Worm (Caenorhabditis elegans): ENCODE results near the gene cox-6C.

The cox-6C gene

ce11 chrIV:149794-150193 lies 23.3 kb downstream of the cox-6C start:
- no peak for TF ChIP-seq blmp-1 (tag; optimal IDR thresholded peaks at IDR 0.05; ENCODE audit: insufficient read depth)
- no peak for TF ChIP-seq nhr-6 (tag; optimal IDR thresholded peaks at IDR 0.05)
- TF ChIP-seq R02D3.7 (tag; optimal IDR thresholded peaks at IDR 0.05), result no peak
- TF ChIP-seq sem-4 (tag; optimal IDR thresholded peaks at IDR 0.05), result no peak
- TF ChIP-seq sma-3 (GFP tag; optimal IDR thresholded peaks at IDR 0.05), result no peak
- TF ChIP-seq C34F6.9 (tag; optimal IDR thresholded peaks at IDR 0.05), result no peak
- no peak for TF ChIP-seq ceh-82 (tag; optimal IDR thresholded peaks at IDR 0.05)
- TF ChIP-seq crh-2 (tag; optimal IDR thresholded peaks at IDR 0.05), result no peak
- no peak for TF ChIP-seq Y55F3AM.14 (GFP tag; optimal IDR thresholded peaks at IDR 0.05)
- no peak for TF ChIP-seq ZK546.5 (tag; optimal IDR thresholded peaks at IDR 0.05)
- no peak for TF ChIP-seq elt-3 (tag; optimal IDR thresholded peaks at IDR 0.05)

ce11 chrIV:157809-158208 lies 31.3 kb downstream of the cox-6C start, which contains the start of gene gegf-1:
TSS of gene gegf-1 (minus strand) at chrIV:157909.
- TF ChIP-seq Y55F3AM.14 (GFP tag; optimal IDR thresholded peaks at IDR 0.05), result no peak
- TF ChIP-seq sma-9 (GFP tag; optimal IDR thresholded peaks at IDR 0.05), result no peak
- no peak for TF ChIP-seq sma-9 (tag; optimal IDR thresholded peaks at IDR 0.05)

ce11 chrIV:158662-159061 lies 32.1 kb downstream of the cox-6C start, which contains the start of gene Y38C1AA.7:
TSS of gene Y38C1AA.7 (plus strand) at chrIV:158962.
- TF ChIP-seq nhr-11 (tag; optimal IDR thresholded peaks at IDR 0.05), result no peak
- TF ChIP-seq alr-1 (tag; optimal IDR thresholded peaks at IDR 0.05), result no peak
- TF ChIP-seq ceh-82 (tag; optimal IDR thresholded peaks at IDR 0.05), result no peak
- TF ChIP-seq egl-27 (tag; optimal IDR thresholded peaks at IDR 0.05), result no peak
- TF ChIP-seq R02D3.7 (tag; optimal IDR thresholded peaks at IDR 0.05), result no peak
- TF ChIP-seq unc-62 (GFP tag; optimal IDR thresholded peaks at IDR 0.05), result no peak
- TF ChIP-seq mab-5 (tag; optimal IDR thresholded peaks at IDR 0.05), result no peak
- no peak for TF ChIP-seq nhr-10 (tag; optimal IDR thresholded peaks at IDR 0.05)
- TF ChIP-seq sma-9 (GFP tag; optimal IDR thresholded peaks at IDR 0.05), result no peak
- TF ChIP-seq sma-9 (tag; optimal IDR thresholded peaks at IDR 0.05), result no peak
- no peak for TF ChIP-seq mdl-1 (tag; optimal IDR thresholded peaks at IDR 0.05)

ce11 chrIV:159864-160263 lies 33.3 kb downstream of the cox-6C start, which contains the start of gene Y38C1AA.19:
TSS of gene Y38C1AA.19 (plus strand) at chrIV:160164.
- TF ChIP-seq crh-2 (tag; optimal IDR thresholded peaks at IDR 0.05) (no peak), aly-2 (tag; optimal IDR thresholded peaks at IDR 0.05) (no peak), sem-4 (tag; optimal IDR thresholded peaks at IDR 0.05) (no peak), elt-1 (tag; optimal IDR thresholded peaks at IDR 0.05) (no peak), unc-39 (tag; optimal IDR thresholded peaks at IDR 0.05) (no peak), gmeb-1 (tag; optimal IDR thresholded peaks at IDR 0.05) (no peak), nhr-23 (tag; optimal IDR thresholded peaks at IDR 0.05) (no peak), ZK546.5 (tag; optimal IDR thresholded peaks at IDR 0.05) (no peak), lsy-2 (tag; optimal IDR thresholded peaks at IDR 0.05) (no peak), elt-3 (tag; optimal IDR thresholded peaks at IDR 0.05) (no peak), nhr-10 (tag; optimal IDR thresholded peaks at IDR 0.05) (no peak), blmp-1 (tag; optimal IDR thresholded peaks at IDR 0.05; ENCODE audit: insufficient read depth) (no peak), ztf-1 (GFP tag; conservative IDR thresholded peaks at IDR 0.05) (no peak), ztf-11 (tag; optimal IDR thresholded peaks at IDR 0.05) (no peak), zag-1 (tag; optimal IDR thresholded peaks at IDR 0.05) (no peak), fos-1 (tag; optimal IDR thresholded peaks at IDR 0.05) (no peak)

ce11 chrIV:162530-162929 lies 36.0 kb downstream of the cox-6C start, which contains the start of gene Y38C1AA.6:
TSS of gene Y38C1AA.6 (plus strand) at chrIV:162830.
- TF ChIP-seq fos-1 (tag; optimal IDR thresholded peaks at IDR 0.05) (peak; percentile 22), skn-1 (tag; optimal IDR thresholded peaks at IDR 0.05) (no peak)

- TF ChIP-seq blmp-1 (tag; optimal IDR thresholded peaks at IDR 0.05; ENCODE audit: insufficient read depth) (no peak), skn-1 (tag; optimal IDR thresholded peaks at IDR 0.05) (no peak), F13H6.1 (tag; optimal IDR thresholded peaks at IDR 0.05) (no peak), nhr-11 (tag; optimal IDR thresholded peaks at IDR 0.05) (no peak), unc-39 (tag; optimal IDR thresholded peaks at IDR 0.05) (no peak), nhr-10 (tag; optimal IDR thresholded peaks at IDR 0.05) (no peak), sma-3 (GFP tag; optimal IDR thresholded peaks at IDR 0.05) (no peak), mdl-1 (tag; optimal IDR thresholded peaks at IDR 0.05) (no peak), nhr-12 (tag; optimal IDR thresholded peaks at IDR 0.05) (no peak), gmeb-1 (tag; optimal IDR thresholded peaks at IDR 0.05) (no peak)
These were observed 38.2 kb downstream of the cox-6C start, which contains the start of gene cutl-24 for ce11 chrIV:164777-165176. TSS of gene cutl-24 (plus strand) at chrIV:165077.
